Fruit fly (Drosophila melanogaster) whole organism, embryonic: ENCODE results near the gene Pink1.

Experiments
- BtbVII ChIP-seq: fragments of 200-800 bp; sonication (Bioruptor generic); optimal IDR thresholded peaks from 3 replicates; lab custom pipeline; 2017; ENCODE audit warnings: missing biosample characterization, mild to moderate bottlenecking, missing genetic modification characterization
- CG10209 ChIP-seq: fragments of 200-800 bp; sonication (Bioruptor generic); optimal IDR thresholded peaks from 3 replicates; lab custom pipeline; 2017; ENCODE audit warnings: missing biosample characterization, mild to moderate bottlenecking, missing genetic modification characterization, missing genetic modification reagents
- CG11696 ChIP-seq: fragments of 200-800 bp; sonication (Bioruptor generic); IDR thresholded peaks from 2 replicates; pipeline ENCODE4 v1.3.6; 2022; ENCODE audit warnings: missing biosample characterization, missing genetic modification characterization
- CG12769 ChIP-seq: fragments of 200-800 bp; sonication (Bioruptor generic); optimal IDR thresholded peaks from 2 replicates; lab custom pipeline; 2019; ENCODE audit warnings: missing biosample characterization, mild to moderate bottlenecking, missing genetic modification characterization, moderate library complexity
- CG1529 ChIP-seq: fragments of 200-800 bp; sonication (Bioruptor generic); optimal IDR thresholded peaks from 3 replicates; lab custom pipeline; 2018; ENCODE audit warnings: missing biosample characterization, missing genetic modification characterization
- CG17568 ChIP-seq: fragments of 200-800 bp; sonication (Bioruptor generic); optimal IDR thresholded peaks from 2 replicates; lab custom pipeline; 2018; ENCODE audit warnings: missing biosample characterization, mild to moderate bottlenecking, missing genetic modification characterization, moderate library complexity
- CG17612 ChIP-seq: fragments of 200-800 bp; sonication (Bioruptor generic); IDR thresholded peaks from 2 replicates; pipeline ENCODE4 v1.3.6; 2022; ENCODE audit warnings: missing biosample characterization, missing genetic modification characterization
- CG1832 ChIP-seq: fragments of 200-800 bp; sonication (Bioruptor generic); optimal IDR thresholded peaks from 2 replicates; lab custom pipeline; 2017; ENCODE audit warnings: missing biosample characterization, mild to moderate bottlenecking, missing genetic modification characterization, inconsistent platforms
- CG2129 ChIP-seq: fragments of 200-800 bp; sonication (Bioruptor generic); IDR thresholded peaks from 2 replicates; pipeline ENCODE4 v1.3.6; 2022; ENCODE audit warnings: missing biosample characterization, missing genetic modification characterization; ENCODE audit not compliant: partially characterized antibody
- CG2678 ChIP-seq: fragments of 200-800 bp; sonication (Bioruptor generic); optimal IDR thresholded peaks from 3 replicates; lab custom pipeline; 2019; ENCODE audit warnings: missing biosample characterization, mild to moderate bottlenecking, missing genetic modification characterization, moderate library complexity
- CG30431 ChIP-seq: fragments of 200-800 bp; sonication (Bioruptor generic); optimal IDR thresholded peaks from 2 replicates; lab custom pipeline; 2017; ENCODE audit warnings: missing biosample characterization, missing genetic modification characterization
- CG34422 ChIP-seq: fragments of 200-800 bp; sonication (Bioruptor generic); IDR thresholded peaks from 3 replicates; pipeline ENCODE4 v1.3.6; 2022; ENCODE audit warnings: missing biosample characterization, missing genetic modification characterization
- CG4820 ChIP-seq: fragments of 200-800 bp; sonication (Bioruptor generic); optimal IDR thresholded peaks from 3 replicates; lab custom pipeline; 2016; ENCODE audit warnings: missing biosample characterization, missing genetic modification characterization
- CG5245 ChIP-seq: fragments of 200-800 bp; sonication (Bioruptor generic); optimal IDR thresholded peaks from 3 replicates; lab custom pipeline; 2016; ENCODE audit warnings: missing biosample characterization, missing genetic modification characterization
- CG6813 ChIP-seq: fragments of 200-800 bp; sonication (Bioruptor generic); optimal IDR thresholded peaks from 2 replicates; lab custom pipeline; 2017; ENCODE audit warnings: missing biosample characterization, missing genetic modification characterization, mild to moderate bottlenecking, moderate library complexity, missing genetic modification reagents
- CG7963 ChIP-seq: fragments of 200-800 bp; sonication (Bioruptor generic); IDR thresholded peaks from 3 replicates; pipeline ENCODE4 v1.3.6; 2022; ENCODE audit warnings: missing biosample characterization, missing genetic modification characterization; ENCODE audit not compliant: partially characterized antibody
- CG7987 ChIP-seq: fragments of 200-800 bp; sonication (Bioruptor generic); optimal IDR thresholded peaks from 2 replicates; lab custom pipeline; 2018; ENCODE audit warnings: missing biosample characterization, mild to moderate bottlenecking, missing genetic modification characterization, moderate library complexity
- CG8478 ChIP-seq: fragments of >200 bp; optimal IDR thresholded peaks from 2 replicates; lab custom pipeline; 2018
- CG8924 ChIP-seq: fragments of 200-800 bp; optimal IDR thresholded peaks from 3 replicates; lab custom pipeline; 2019; ENCODE audit warnings: missing biosample characterization, mild to moderate bottlenecking, missing genetic modification characterization, moderate library complexity
- CoRest ChIP-seq: fragments of 200-800 bp; sonication (Bioruptor generic); optimal IDR thresholded peaks from 3 replicates; lab custom pipeline; 2018; ENCODE audit warnings: missing biosample characterization, mild to moderate bottlenecking, missing genetic modification characterization, moderate library complexity
- Fer2 ChIP-seq: fragments of 200-800 bp; sonication (Bioruptor generic); optimal IDR thresholded peaks from 2 replicates; lab custom pipeline; 2018; ENCODE audit warnings: missing biosample characterization, mild to moderate bottlenecking, missing genetic modification characterization, moderate library complexity
- H2.0 ChIP-seq: fragments of 200-800 bp; sonication (Bioruptor generic); IDR thresholded peaks from 2 replicates; pipeline ENCODE4 v1.3.6; 2022; ENCODE audit warnings: missing biosample characterization, missing genetic modification characterization
- HHEX ChIP-seq: fragments of 200-800 bp; sonication (Bioruptor generic); optimal IDR thresholded peaks from 3 replicates; lab custom pipeline; 2017; ENCODE audit warnings: missing biosample characterization, mild to moderate bottlenecking, missing genetic modification characterization, missing genetic modification reagents
- HLH4C ChIP-seq: fragments of 200-800 bp; sonication (Bioruptor generic); IDR thresholded peaks from 3 replicates; pipeline ENCODE4 v1.3.6; 2022; ENCODE audit warnings: missing biosample characterization, missing genetic modification characterization; ENCODE audit not compliant: partially characterized antibody
- Mrtf ChIP-seq: fragments of 200-800 bp; sonication (Bioruptor generic); IDR thresholded peaks from 3 replicates; pipeline ENCODE4 v1.3.6; 2022; ENCODE audit warnings: missing biosample characterization, missing genetic modification characterization
- Myb ChIP-seq: fragments of 200-800 bp; sonication (Bioruptor generic); optimal IDR thresholded peaks from 2 replicates; lab custom pipeline; 2016; ENCODE audit warnings: missing biosample characterization, missing genetic modification characterization
- NK7.1 ChIP-seq: fragments of 200-800 bp; sonication (Bioruptor generic); optimal IDR thresholded peaks from 3 replicates; lab custom pipeline; 2016; ENCODE audit warnings: missing biosample characterization, missing genetic modification characterization
- Opbp ChIP-seq: fragments of 200-800 bp; sonication (Bioruptor generic); IDR thresholded peaks from 3 replicates; pipeline ENCODE4 v1.3.6; 2022; ENCODE audit warnings: missing biosample characterization, missing genetic modification characterization; ENCODE audit not compliant: partially characterized antibody
- Ptx1 ChIP-seq: fragments of 200-800 bp; sonication (Bioruptor generic); IDR thresholded peaks from 2 replicates; pipeline ENCODE4 v1.3.6; 2022; ENCODE audit warnings: missing biosample characterization, missing genetic modification characterization
- Taf1 ChIP-seq: fragments of 200-800 bp; sonication (Bioruptor generic); IDR thresholded peaks from 2 replicates; pipeline ENCODE4 v1.3.6; 2022; ENCODE audit warnings: missing biosample characterization, missing genetic modification characterization
- ab ChIP-seq: fragments of 200-800 bp; sonication (Bioruptor generic); optimal IDR thresholded peaks from 2 replicates; lab custom pipeline; 2016; ENCODE audit warnings: missing biosample characterization, missing genetic modification characterization
- bbx ChIP-seq: fragments of 200-800 bp; sonication (Bioruptor generic); IDR thresholded peaks from 2 replicates; pipeline ENCODE4 v1.3.6; 2022; ENCODE audit warnings: missing biosample characterization, missing genetic modification characterization; ENCODE audit not compliant: partially characterized antibody
- br ChIP-seq: fragments of >200 bp; optimal IDR thresholded peaks from 2 replicates; lab custom pipeline; 2017
- chinmo ChIP-seq: fragments of 200-800 bp; sonication (Bioruptor generic); IDR thresholded peaks from 4 replicates; pipeline ENCODE4 v1.3.6; 2022; ENCODE audit warnings: missing biosample characterization, missing genetic modification characterization; ENCODE audit not compliant: partially characterized antibody
- corto ChIP-seq: fragments of 200-800 bp; sonication (Bioruptor generic); optimal IDR thresholded peaks from 2 replicates; lab custom pipeline; 2016; ENCODE audit warnings: missing biosample characterization, mild to moderate bottlenecking, missing genetic modification characterization, moderate library complexity
- cwo ChIP-seq: fragments of 200-800 bp; sonication (Bioruptor generic); optimal IDR thresholded peaks from 3 replicates; lab custom pipeline; 2017; ENCODE audit warnings: missing biosample characterization, missing genetic modification characterization, mild to moderate bottlenecking, moderate library complexity, missing genetic modification reagents
- dysf ChIP-seq: fragments of 200-800 bp; sonication (Bioruptor generic); IDR thresholded peaks from 3 replicates; pipeline ENCODE4 v1.3.6; 2022; ENCODE audit warnings: missing biosample characterization, missing genetic modification characterization
- emc ChIP-seq: fragments of 200-800 bp; sonication (Bioruptor generic); optimal IDR thresholded peaks from 2 replicates; lab custom pipeline; 2016; ENCODE audit warnings: missing biosample characterization, missing genetic modification characterization
- fd64A ChIP-seq: fragments of 200-800 bp; sonication (Bioruptor generic); optimal IDR thresholded peaks from 3 replicates; lab custom pipeline; 2018; ENCODE audit warnings: missing biosample characterization, mild to moderate bottlenecking, missing genetic modification characterization
- fd96Cb ChIP-seq: fragments of 200-800 bp; sonication (Bioruptor generic); optimal IDR thresholded peaks from 2 replicates; lab custom pipeline; 2018; ENCODE audit warnings: missing biosample characterization, mild to moderate bottlenecking, missing genetic modification characterization, moderate library complexity
- ftz-f1 ChIP-seq: fragments of 200-800 bp; sonication (Bioruptor generic); optimal IDR thresholded peaks from 2 replicates; lab custom pipeline; 2016; ENCODE audit warnings: missing biosample characterization, missing genetic modification characterization
- gce ChIP-seq: fragments of 200-800 bp; sonication (Bioruptor generic); IDR thresholded peaks from 3 replicates; pipeline ENCODE4 v1.3.6; 2022; ENCODE audit warnings: missing biosample characterization, missing genetic modification characterization
- hb ChIP-seq: fragments of 200-800 bp; sonication (Bioruptor generic); IDR thresholded peaks from 3 replicates; pipeline ENCODE4 v1.3.6; 2022; ENCODE audit warnings: missing biosample characterization, missing genetic modification characterization; ENCODE audit not compliant: partially characterized antibody
- hbn ChIP-seq: fragments of 200-800 bp; sonication (Bioruptor generic); IDR thresholded peaks from 2 replicates; pipeline ENCODE4 v1.3.6; 2022; ENCODE audit warnings: missing biosample characterization, missing genetic modification characterization; ENCODE audit not compliant: partially characterized antibody
- lab ChIP-seq: fragments of 200-800 bp; sonication (Bioruptor generic); optimal IDR thresholded peaks from 3 replicates; lab custom pipeline; 2017; ENCODE audit warnings: missing biosample characterization, missing genetic modification characterization, mild to moderate bottlenecking, moderate library complexity, missing genetic modification reagents
- sens ChIP-seq: fragments of 200-800 bp; sonication (Bioruptor generic); peaks from one replicate; lab custom pipeline; 2016; ENCODE audit warnings: missing biosample characterization, missing genetic modification characterization
- sna ChIP-seq: fragments of 200-800 bp; sonication (Bioruptor generic); IDR thresholded peaks from 2 replicates; pipeline ENCODE4 v1.3.6; 2022; ENCODE audit warnings: missing biosample characterization, missing genetic modification characterization; ENCODE audit not compliant: partially characterized antibody
- sqz ChIP-seq: fragments of 200-800 bp; sonication (Bioruptor generic); optimal IDR thresholded peaks from 3 replicates; lab custom pipeline; 2018; ENCODE audit warnings: missing biosample characterization, mild to moderate bottlenecking, missing genetic modification characterization
- tgo ChIP-seq: fragments of 200-800 bp; sonication (Bioruptor generic); IDR thresholded peaks from 3 replicates; pipeline ENCODE4 v1.3.6; 2022; ENCODE audit warnings: missing biosample characterization, missing genetic modification characterization
- tin ChIP-seq: fragments of 200-800 bp; sonication (Bioruptor generic); optimal IDR thresholded peaks from 3 replicates; lab custom pipeline; 2016; ENCODE audit warnings: missing biosample characterization, missing genetic modification characterization
- tna ChIP-seq: fragments of 200-800 bp; sonication (Bioruptor generic); IDR thresholded peaks from 2 replicates; pipeline ENCODE4 v1.3.6; 2022; ENCODE audit warnings: missing biosample characterization, missing genetic modification characterization; ENCODE audit not compliant: partially characterized antibody

Gene Pink1

dm6 chrX:6687267-6687666 lies 3.7 kb downstream of the Pink1 start, which contains the start of gene CG44303 (continued):
- TF ChIP-seq corto (GFP tag; lab: Kevin White, UChicago), result no peak
- no peak for TF ChIP-seq CG17568 (GFP tag; lab: Kevin White, UChicago)
- peak; percentile 74 for TF ChIP-seq bbx (GFP tag; lab: Robert Waterston, UW)
- no peak for TF ChIP-seq CG17612 (GFP tag; lab: Robert Waterston, UW)
- TF ChIP-seq CG2678 (tag; lab: Kevin White, UChicago), result no peak
- TF ChIP-seq CoRest, result no peak
- 0 out of 4 replicates have a peak, but pooled peaks have one; percentile 11 for TF ChIP-seq chinmo (GFP tag; lab: Robert Waterston, UW)
- TF ChIP-seq CG10209 (GFP tag; lab: Kevin White, UChicago), result no peak
- no peak for TF ChIP-seq ftz-f1 (GFP tag; lab: Kevin White, UChicago)
- no peak for TF ChIP-seq lab (GFP tag; lab: Kevin White, UChicago)
- peak; percentile 69; the same call in 2 of the 3 replicates for TF ChIP-seq Opbp (GFP tag; lab: Robert Waterston, UW)
- TF ChIP-seq CG34422 (GFP tag; lab: Robert Waterston, UW), result no peak
- peak; percentile 80 for TF ChIP-seq HLH4C (GFP tag; lab: Robert Waterston, UW)
- no peak for TF ChIP-seq CG11696 (GFP tag; lab: Robert Waterston, UW)
- peak; percentile 76; the same call in 2 of the 3 replicates for TF ChIP-seq hb
- TF ChIP-seq CG12769 (tag; lab: Kevin White, UChicago), result no peak
- no peak for TF ChIP-seq CG30431
- TF ChIP-seq NK7.1 (GFP tag; lab: Kevin White, UChicago), result no peak
- TF ChIP-seq sna (GFP tag; lab: Robert Waterston, UW), result 0 out of 2 replicates have a peak, but pooled peaks have one; percentile 22
- no peak for TF ChIP-seq CG1832 (GFP tag; lab: Kevin White, UChicago)
- no peak for TF ChIP-seq hbn (GFP tag; lab: Robert Waterston, UW)
- no peak for TF ChIP-seq br (lab: Kevin White, UChicago)
- TF ChIP-seq CG1529 (GFP tag; lab: Kevin White, UChicago), result no peak
- TF ChIP-seq CG8924 (tag; lab: Kevin White, UChicago), result no peak
- TF ChIP-seq tgo (GFP tag; lab: Robert Waterston, UW), result no peak
- no peak for TF ChIP-seq CG8478 (lab: Kevin White, UChicago)
- TF ChIP-seq CG2129 (GFP tag; lab: Robert Waterston, UW), result no peak
- no peak for TF ChIP-seq Mrtf (GFP tag; lab: Robert Waterston, UW)
- no peak for TF ChIP-seq Ptx1 (GFP tag; lab: Robert Waterston, UW)
- TF ChIP-seq CG7963 (GFP tag; lab: Robert Waterston, UW), result peak; percentile 59; the same call in 2 of the 3 replicates
- TF ChIP-seq fd64A (GFP tag; lab: Kevin White, UChicago), result no peak
- no peak for TF ChIP-seq tin (GFP tag; lab: Kevin White, UChicago)
- TF ChIP-seq Taf1, result no peak
- TF ChIP-seq tna (GFP tag; lab: Robert Waterston, UW), result peak; percentile 66
- TF ChIP-seq ab, result no peak
- TF ChIP-seq fd96Cb, result no peak
- TF ChIP-seq dysf (GFP tag; lab: Robert Waterston, UW), result no peak
- no peak for TF ChIP-seq cwo (GFP tag; lab: Kevin White, UChicago)
- TF ChIP-seq gce, result no peak
- TF ChIP-seq Fer2 (tag; lab: Kevin White, UChicago), result no peak
- no peak for TF ChIP-seq emc
- TF ChIP-seq CG7987 (GFP tag; lab: Kevin White, UChicago), result no peak
- TF ChIP-seq CG5245 (GFP tag; lab: Kevin White, UChicago), result no peak
- no peak for TF ChIP-seq CG4820
- TF ChIP-seq CG6813 (GFP tag; lab: Kevin White, UChicago), result no peak
- no peak for TF ChIP-seq sens (GFP tag; lab: Kevin White, UChicago)
- TF ChIP-seq H2.0 (GFP tag; lab: Robert Waterston, UW), result no peak
- peak; percentile 21 for TF ChIP-seq Myb
- no peak for TF ChIP-seq HHEX (GFP tag; lab: Kevin White, UChicago)
- TF ChIP-seq BtbVII (GFP tag; lab: Kevin White, UChicago), result no peak
- TF ChIP-seq sqz, result no peak
